Worm (Caenorhabditis elegans): ENCODE results near the gene attf-2.
A peak's percentile ranks its signal among the peaks of the same experiment; 100 is the strongest.

- TF ChIP-seq hmg-4 (GFP tag; optimal IDR thresholded peaks at IDR 0.05) (peak; percentile 19), ama-1 (optimal IDR thresholded peaks at IDR 0.05) (no peak), scrt-1 (GFP tag; IDR thresholded peaks at IDR 0.05) (no peak), hmbx-1 (tag; optimal IDR thresholded peaks at IDR 0.05) (no peak), pes-1 (GFP tag; IDR thresholded peaks at IDR 0.05) (no peak), flt-1 (GFP tag; IDR thresholded peaks at IDR 0.05) (0 out of 2 replicates have a peak, but pooled peaks have one; percentile 12), aly-1 (tag; optimal IDR thresholded peaks at IDR 0.05) (no peak), ceh-13 (GFP tag; optimal IDR thresholded peaks at IDR 0.05) (no peak), ets-7 (tag; optimal IDR thresholded peaks at IDR 0.05) (no peak), tra-4 (tag; optimal IDR thresholded peaks at IDR 0.05) (no peak), tbx-37 (GFP tag; conservative IDR thresholded peaks at IDR 0.05) (no peak), sea-1 (GFP tag; conservative IDR thresholded peaks at IDR 0.05) (no peak)
Observed at ce11 chrV:7196498-7196966, 595 bp upstream of the attf-2 start, which contains the start of gene F09G2.2.

All from whole organism, early embryonic.